Fruit fly (Drosophila melanogaster) whole organism, prepupa: ENCODE data around the gene CG6574.

Experiments
- CG11294 ChIP-seq: fragments of 200-800 bp; sonication (Bioruptor generic); IDR thresholded peaks from 2 replicates; pipeline ENCODE4 v1.3.6; 2022; ENCODE audit warnings: missing biosample characterization, missing genetic modification characterization
- CG15336 ChIP-seq: fragments of 200-800 bp; sonication (Bioruptor generic); IDR thresholded peaks from 2 replicates; pipeline ENCODE4 v1.3.6; 2022; ENCODE audit warnings: missing biosample characterization, missing genetic modification characterization
- CG34406 ChIP-seq: fragments of 200-800 bp; sonication (Bioruptor generic); optimal IDR thresholded peaks from 3 replicates; lab custom pipeline; 2016; ENCODE audit warnings: missing biosample characterization, missing genetic modification characterization
- CG6792 ChIP-seq: fragments of 200-800 bp; sonication (Bioruptor generic); optimal IDR thresholded peaks from 3 replicates; lab custom pipeline; 2016; ENCODE audit warnings: missing biosample characterization, missing genetic modification characterization
- CG7368 ChIP-seq: fragments of 200-800 bp; sonication (Bioruptor generic); optimal IDR thresholded peaks from 3 replicates; lab custom pipeline; 2016; ENCODE audit warnings: missing biosample characterization, missing genetic modification characterization
- CG8119 ChIP-seq: fragments of 200-800 bp; sonication (Bioruptor generic); IDR thresholded peaks from 3 replicates; pipeline ENCODE4 v1.3.6; 2022; ENCODE audit warnings: missing biosample characterization, missing genetic modification characterization
- achi ChIP-seq: fragments of 200-800 bp; sonication (Bioruptor generic); optimal IDR thresholded peaks from 3 replicates; lab custom pipeline; 2016; ENCODE audit warnings: missing biosample characterization, missing genetic modification characterization
- fd85E ChIP-seq: fragments of 200-800 bp; sonication (Bioruptor generic); optimal IDR thresholded peaks from 3 replicates; lab custom pipeline; 2016; ENCODE audit warnings: missing biosample characterization, missing genetic modification characterization
- fkh ChIP-seq: fragments of 200-800 bp; sonication (Bioruptor generic); optimal IDR thresholded peaks from 3 replicates; lab custom pipeline; 2017; ENCODE audit warnings: missing biosample characterization, mild to moderate bottlenecking, missing genetic modification characterization, moderate library complexity
- pdm3 ChIP-seq: fragments of 200-800 bp; sonication (Bioruptor generic); optimal IDR thresholded peaks from 3 replicates; lab custom pipeline; 2016; ENCODE audit warnings: missing biosample characterization, missing genetic modification characterization

dm6 chr3R:10878628-10879027 is 15.8 kb upstream of the CG6574 start:
- TF ChIP-seq fkh (GFP tag; lab: Kevin White, UChicago): no peak
- no peak for TF ChIP-seq achi (GFP tag; lab: Kevin White, UChicago)
- TF ChIP-seq CG34406 (GFP tag; lab: Kevin White, UChicago): no peak
- TF ChIP-seq CG6792: no peak
- no peak for TF ChIP-seq fd85E
- no peak for TF ChIP-seq CG7368 (GFP tag; lab: Kevin White, UChicago)
- no peak for TF ChIP-seq CG15336 (GFP tag; lab: Robert Waterston, UW)
- TF ChIP-seq CG8119: no peak
- TF ChIP-seq CG11294: no peak
- TF ChIP-seq pdm3 (GFP tag; lab: Kevin White, UChicago): no peak
